Fruit fly (Drosophila melanogaster) whole organism, adult: ENCODE results near the gene mRpS22.

ENCODE experiments used
- CG11617 ChIP-seq: fragments of 200-800 bp; sonication (Bioruptor generic); optimal IDR thresholded peaks from 2 replicates; lab custom pipeline; 2017; ENCODE audit warnings: mild to moderate bottlenecking, missing biosample characterization, missing genetic modification reagents, missing genetic modification characterization
- CG12768 ChIP-seq: fragments of 200-800 bp; sonication (Bioruptor generic); optimal IDR thresholded peaks from 2 replicates; lab custom pipeline; 2017; ENCODE audit warnings: missing biosample characterization, missing genetic modification characterization, mild to moderate bottlenecking, moderate library complexity, missing genetic modification reagents
- CG14711 ChIP-seq: fragments of 200-800 bp; sonication (Bioruptor generic); optimal IDR thresholded peaks from 2 replicates; lab custom pipeline; 2018; ENCODE audit warnings: missing biosample characterization, mild to moderate bottlenecking, missing genetic modification characterization, moderate library complexity
- CG1620 ChIP-seq: fragments of 200-800 bp; sonication (Bioruptor generic); optimal IDR thresholded peaks from 2 replicates; lab custom pipeline; 2016; ENCODE audit warnings: missing biosample characterization, missing genetic modification characterization
- CG33017 ChIP-seq: fragments of 200-800 bp; sonication (Bioruptor generic); optimal IDR thresholded peaks from 2 replicates; lab custom pipeline; 2018; ENCODE audit warnings: missing biosample characterization, mild to moderate bottlenecking, missing genetic modification characterization, moderate library complexity
- CG5204 ChIP-seq: fragments of 200-800 bp; sonication (Bioruptor generic); optimal IDR thresholded peaks from 2 replicates; lab custom pipeline; 2016; ENCODE audit warnings: missing biosample characterization, missing genetic modification characterization
- CG7045 ChIP-seq: fragments of 200-800 bp; sonication (Bioruptor generic); optimal IDR thresholded peaks from 2 replicates; lab custom pipeline; 2017; ENCODE audit warnings: missing biosample characterization, mild to moderate bottlenecking, missing genetic modification characterization
- CG7101 ChIP-seq: fragments of 200-800 bp; sonication (Bioruptor generic); optimal IDR thresholded peaks from 2 replicates; lab custom pipeline; 2018; ENCODE audit warnings: missing biosample characterization, mild to moderate bottlenecking, missing genetic modification characterization, moderate library complexity
- Clk ChIP-seq: fragments of 200-800 bp; sonication (Bioruptor generic); optimal IDR thresholded peaks from 2 replicates; lab custom pipeline; 2017; ENCODE audit warnings: missing biosample characterization, missing genetic modification characterization
- Crg-1 ChIP-seq: fragments of 200-800 bp; sonication (Bioruptor generic); optimal IDR thresholded peaks from 2 replicates; lab custom pipeline; 2016; ENCODE audit warnings: missing biosample characterization, missing genetic modification characterization
- Hr96 ChIP-seq: fragments of 200-800 bp; sonication (Bioruptor generic); optimal IDR thresholded peaks from 2 replicates; lab custom pipeline; 2016; ENCODE audit warnings: missing biosample characterization, missing genetic modification characterization
- Mnt ChIP-seq: fragments of 200-800 bp; sonication (Bioruptor generic); optimal IDR thresholded peaks from 2 replicates; lab custom pipeline; 2016; ENCODE audit warnings: missing biosample characterization, mild to moderate bottlenecking, missing genetic modification characterization
- bab1 ChIP-seq: fragments of 200-800 bp; sonication (Bioruptor generic); optimal IDR thresholded peaks from 3 replicates; lab custom pipeline; 2019; ENCODE audit warnings: missing biosample characterization, mild to moderate bottlenecking, missing genetic modification characterization, moderate library complexity
- cic ChIP-seq: fragments of 200-800 bp; sonication (Bioruptor generic); optimal IDR thresholded peaks from 2 replicates; lab custom pipeline; 2017; ENCODE audit warnings: missing biosample characterization, mild to moderate bottlenecking, missing genetic modification characterization, moderate library complexity
- cnc ChIP-seq, 2 experiments: fragments of >200 bp; optimal IDR thresholded peaks; 2 replicates each; lab custom pipeline; 2017
- kay ChIP-seq: fragments of 200-800 bp; sonication (Bioruptor generic); peaks from one replicate; lab custom pipeline; 2016; ENCODE audit warnings: missing biosample characterization, missing genetic modification characterization, borderline replicate concordance
- ovo ChIP-seq: fragments of 200-800 bp; sonication (Bioruptor generic); optimal IDR thresholded peaks from 2 replicates; lab custom pipeline; 2016; ENCODE audit warnings: missing biosample characterization, missing genetic modification characterization
- pad ChIP-seq: fragments of 200-800 bp; sonication (Bioruptor generic); optimal IDR thresholded peaks from 3 replicates; lab custom pipeline; 2017; ENCODE audit warnings: missing biosample characterization, missing genetic modification characterization, mild to moderate bottlenecking, moderate library complexity, missing genetic modification reagents
- tj ChIP-seq: fragments of 200-800 bp; sonication (Bioruptor generic); optimal IDR thresholded peaks from 3 replicates; lab custom pipeline; 2017; ENCODE audit warnings: missing biosample characterization, mild to moderate bottlenecking, missing genetic modification characterization, moderate library complexity
- toe ChIP-seq: fragments of 200-800 bp; sonication (Bioruptor generic); optimal IDR thresholded peaks from 2 replicates; lab custom pipeline; 2016; ENCODE audit warnings: missing biosample characterization, missing genetic modification characterization

mRpS22 gene

dm6 chr3R:27920883-27921282, 4.2 kb downstream of the mRpS22 start, which contains the start of gene CG12259:
TSS of gene CG12259 (minus strand) at chr3R:27921089.
- TF ChIP-seq CG33017 (tag; lab: Kevin White, UChicago) (no peak), Hr96 (GFP tag; lab: Kevin White, UChicago) (no peak), pad (GFP tag; lab: Kevin White, UChicago) (no peak), Crg-1 (no peak)

- TF ChIP-seq kay (GFP tag; lab: Kevin White, UChicago): no peak
- TF ChIP-seq cic: no peak
- TF ChIP-seq CG1620 (GFP tag; lab: Kevin White, UChicago): no peak
- TF ChIP-seq Crg-1: no peak
- no peak for TF ChIP-seq bab1
- TF ChIP-seq CG5204 (GFP tag; lab: Kevin White, UChicago): no peak
- no peak for TF ChIP-seq pad (GFP tag; lab: Kevin White, UChicago)
- no peak for TF ChIP-seq CG11617 (GFP tag; lab: Kevin White, UChicago)
- TF ChIP-seq toe (GFP tag; lab: Kevin White, UChicago): no peak
- TF ChIP-seq CG7101: no peak
- TF ChIP-seq Clk (GFP tag; lab: Kevin White, UChicago): no peak
- no peak for TF ChIP-seq Hr96 (GFP tag; lab: Kevin White, UChicago)
- TF ChIP-seq CG14711: no peak
- TF ChIP-seq CG33017 (tag; lab: Kevin White, UChicago): no peak
- TF ChIP-seq Mnt (GFP tag; lab: Kevin White, UChicago): no peak
These were observed 5.4 kb downstream of the mRpS22 start, which contains the start of gene BCAS2 for dm6 chr3R:27921982-27922672. TSS of gene BCAS2 (minus strand) at chr3R:27922356.

- TF ChIP-seq tj (GFP tag; lab: Kevin White, UChicago): peak; percentile 80
- TF ChIP-seq cnc (optimal IDR thresholded peaks at IDR 0.05; lab: Kevin White, UChicago): no peak
- TF ChIP-seq toe (GFP tag; lab: Kevin White, UChicago): peak; percentile 82
- TF ChIP-seq CG7101: peak; percentile 92
- peak; percentile 85 for TF ChIP-seq CG12768 (GFP tag; lab: Kevin White, UChicago)
- peak; percentile 84 for TF ChIP-seq CG5204 (GFP tag; lab: Kevin White, UChicago)
- peak; percentile 91 for TF ChIP-seq CG1620 (GFP tag; lab: Kevin White, UChicago)
- TF ChIP-seq kay (GFP tag; lab: Kevin White, UChicago): no peak
- peak; percentile 89 for TF ChIP-seq CG7045 (GFP tag; lab: Kevin White, UChicago)
- TF ChIP-seq bab1: peak; percentile 64
- TF ChIP-seq Hr96 (GFP tag; lab: Kevin White, UChicago): peak; percentile 91
- peak; percentile 92 for TF ChIP-seq Crg-1
- peak; percentile 93 for TF ChIP-seq Mnt (GFP tag; lab: Kevin White, UChicago)
- peak; percentile 83 for TF ChIP-seq ovo (GFP tag; lab: Kevin White, UChicago)
- peak; percentile 72 for TF ChIP-seq cic
- TF ChIP-seq Clk (GFP tag; lab: Kevin White, UChicago): peak; percentile 46
- TF ChIP-seq CG14711: peak; percentile 59
- peak; percentile 75 for TF ChIP-seq pad (GFP tag; lab: Kevin White, UChicago)
- peak; percentile 95 for TF ChIP-seq CG11617 (GFP tag; lab: Kevin White, UChicago)
- peak; percentile 84 for TF ChIP-seq CG33017 (tag; lab: Kevin White, UChicago)
These were observed 6.0 kb downstream of the mRpS22 start, which contains the start of gene RpL4 for dm6 chr3R:27922673-27923175. TSS of gene RpL4 (plus strand) at chr3R:27922821.

dm6 chr3R:27925000-27925970, 8.6 kb downstream of the mRpS22 start, which contains the start of gene mino:
TSS of gene mino (plus strand) at chr3R:27925191.
- TF ChIP-seq CG1620 (GFP tag; lab: Kevin White, UChicago) (no peak), Hr96 (GFP tag; lab: Kevin White, UChicago) (peak; percentile 11), ovo (GFP tag; lab: Kevin White, UChicago) (no peak), CG7045 (GFP tag; lab: Kevin White, UChicago) (peak; percentile 14), kay (GFP tag; lab: Kevin White, UChicago) (peak; percentile 87), CG5204 (GFP tag; lab: Kevin White, UChicago) (peak; percentile 48), toe (GFP tag; lab: Kevin White, UChicago) (peak; percentile 76), tj (GFP tag; lab: Kevin White, UChicago) (peak; percentile 16), cnc (optimal IDR thresholded peaks at IDR 0.05; lab: Kevin White, UChicago) (no peak), Clk (GFP tag; lab: Kevin White, UChicago) (peak; percentile 43), pad (GFP tag; lab: Kevin White, UChicago) (peak; percentile 23), CG11617 (GFP tag; lab: Kevin White, UChicago) (peak; percentile 61), Mnt (GFP tag; lab: Kevin White, UChicago) (peak; percentile 75), CG7101 (no peak), bab1 (peak; percentile 45), CG14711 (peak; percentile 33), cic (peak; percentile 73), Crg-1 (peak; percentile 40), CG33017 (tag; lab: Kevin White, UChicago) (no peak), CG12768 (GFP tag; lab: Kevin White, UChicago) (peak; percentile 45)
